Fruit fly (Drosophila melanogaster): ENCODE measurements around the gene CG32485.

CG32485 gene

dm6 chr3L:3058970-3059883 is 9.1 kb downstream of the CG32485 start (continued):
- TF ChIP-seq dysf (GFP tag; IDR thresholded peaks at IDR 0.05): peak; percentile 35; the same call in 1 of the 3 replicates
- TF ChIP-seq CG7357 (GFP tag; IDR thresholded peaks at IDR 0.05): no peak
- TF ChIP-seq phol (tag; optimal IDR thresholded peaks at IDR 0.05): peak; percentile 53
- TF ChIP-seq odd (GFP tag; optimal IDR thresholded peaks at IDR 0.05): peak; percentile 37
- peak; percentile 9 for TF ChIP-seq slp2 (GFP tag; optimal IDR thresholded peaks at IDR 0.05)
- peak in 1 of 2 experiments; percentile 23 for TF ChIP-seq chif (GFP tag; optimal IDR thresholded peaks at IDR 0.05)
- peak; percentile 50 for TF ChIP-seq dmrt99B (tag; optimal IDR thresholded peaks at IDR 0.05)
- TF ChIP-seq her (GFP tag; optimal IDR thresholded peaks at IDR 0.05): no peak
- peak; percentile 46 for TF ChIP-seq CG1529 (GFP tag; optimal IDR thresholded peaks at IDR 0.05)
- peak; percentile 25 for TF ChIP-seq Asciz (GFP tag; optimal IDR thresholded peaks at IDR 0.05)
- TF ChIP-seq CG12299 (tag; optimal IDR thresholded peaks at IDR 0.05): peak; percentile 20
- TF ChIP-seq CG12659 (GFP tag; optimal IDR thresholded peaks at IDR 0.05): peak; percentile 22
- peak; percentile 47 for TF ChIP-seq gsb-n (tag; optimal IDR thresholded peaks at IDR 0.05)
- TF ChIP-seq CG4404 (GFP tag; IDR thresholded peaks at IDR 0.05): no peak
- no peak for TF ChIP-seq CG11456 (GFP tag; IDR thresholded peaks at IDR 0.05)
- no peak for TF ChIP-seq cato (GFP tag; optimal IDR thresholded peaks at IDR 0.05; ENCODE audit: borderline replicate concordance)
- peak; percentile 30 for TF ChIP-seq CG5180 (GFP tag; optimal IDR thresholded peaks at IDR 0.05)
- no peak for TF ChIP-seq CG10462 (GFP tag; optimal IDR thresholded peaks at IDR 0.05)
- TF ChIP-seq Myb (GFP tag; optimal IDR thresholded peaks at IDR 0.05): no peak
- TF ChIP-seq CG11695 (GFP tag; IDR thresholded peaks at IDR 0.05): no peak
- TF ChIP-seq Sox100B (GFP tag; optimal IDR thresholded peaks at IDR 0.05): peak; percentile 62
- peak; percentile 36 for TF ChIP-seq CG12391 (tag; optimal IDR thresholded peaks at IDR 0.05)
- TF ChIP-seq bsh (GFP tag; optimal IDR thresholded peaks at IDR 0.05): peak in 1 of 2 experiments; percentile 49
- TF ChIP-seq CG17829 (tag; optimal IDR thresholded peaks at IDR 0.05): peak; percentile 45
- TF ChIP-seq CG12155 (GFP tag; optimal IDR thresholded peaks at IDR 0.05): no peak
- TF ChIP-seq Tbp (GFP tag; optimal IDR thresholded peaks at IDR 0.05): no peak
- TF ChIP-seq zf30C (GFP tag; optimal IDR thresholded peaks at IDR 0.05): peak; percentile 87
- no peak for TF ChIP-seq CG1792 (GFP tag; optimal IDR thresholded peaks at IDR 0.05)
- TF ChIP-seq Nf-YB (GFP tag; optimal IDR thresholded peaks at IDR 0.05): peak; percentile 33
- no peak for TF ChIP-seq CG13775 (GFP tag; optimal IDR thresholded peaks at IDR 0.05)
- TF ChIP-seq disco-r (GFP tag; optimal IDR thresholded peaks at IDR 0.05): no peak
- peak; percentile 42 for TF ChIP-seq bab2 (GFP tag; optimal IDR thresholded peaks at IDR 0.05)
- TF ChIP-seq CG11504 (tag; optimal IDR thresholded peaks at IDR 0.05): peak; percentile 42
- peak; percentile 39 for TF ChIP-seq Deaf1 (tag; optimal IDR thresholded peaks at IDR 0.05)
- no peak for TF ChIP-seq CG14965 (GFP tag; optimal IDR thresholded peaks at IDR 0.05; ENCODE audit: borderline replicate concordance)
- TF ChIP-seq PHDP (tag; optimal IDR thresholded peaks at IDR 0.05): peak; percentile 9
- TF ChIP-seq hbn (GFP tag; IDR thresholded peaks at IDR 0.05; ENCODE audit: partially characterized antibody): no peak
- peak; percentile 62 for TF ChIP-seq CG2712 (tag; optimal IDR thresholded peaks at IDR 0.05)
- peak in 1 of 3 experiments; percentile 58 for TF ChIP-seq lola (GFP tag; optimal IDR thresholded peaks at IDR 0.05)
- TF ChIP-seq ems (GFP tag; optimal IDR thresholded peaks at IDR 0.05): peak; percentile 18
- no peak for TF ChIP-seq Xrp1 (GFP tag; IDR thresholded peaks at IDR 0.05)
- no peak for TF ChIP-seq ssp (GFP tag; IDR thresholded peaks at IDR 0.05)
- TF ChIP-seq CG13424 (tag; optimal IDR thresholded peaks at IDR 0.05): peak; percentile 52
- no peak for TF ChIP-seq mam (GFP tag; optimal IDR thresholded peaks at IDR 0.05)
- peak; percentile 13 for TF ChIP-seq fd96Cb (tag; optimal IDR thresholded peaks at IDR 0.05)
- TF ChIP-seq CG1233 (GFP tag; optimal IDR thresholded peaks at IDR 0.05): peak; percentile 13
- TF ChIP-seq nmo (GFP tag; optimal IDR thresholded peaks at IDR 0.05): peak; percentile 56
- peak; percentile 7 for TF ChIP-seq CG12769 (tag; optimal IDR thresholded peaks at IDR 0.05)

Measured in whole organism, embryonic.